Worm (Caenorhabditis elegans) whole organism, late embryonic: ENCODE measurements around the gene ugt-53.

Experiments
- K02D7.2 ChIP-seq: sonication (generic microtip); optimal IDR thresholded peaks from 2 replicates; lab custom pipeline; 2017; ENCODE audit warnings: mild to moderate bottlenecking, missing genetic modification characterization, missing compliant biosample characterization
- ceh-18 ChIP-seq: sonication (generic microtip); optimal IDR thresholded peaks from 2 replicates; lab custom pipeline; 2016; ENCODE audit warnings: missing genetic modification characterization, missing compliant biosample characterization
- ceh-24 ChIP-seq: sonication (generic microtip); optimal IDR thresholded peaks from 2 replicates; lab custom pipeline; 2016; ENCODE audit warnings: mild to moderate bottlenecking, missing genetic modification characterization, missing compliant biosample characterization
- mec-3 ChIP-seq: sonication (generic microtip); optimal IDR thresholded peaks from 2 replicates; lab custom pipeline; 2016; ENCODE audit warnings: borderline replicate concordance, missing genetic modification characterization, missing compliant biosample characterization
- nhr-11 ChIP-seq: fragments of 150-350 bp; optimal IDR thresholded peaks from 2 replicates; lab custom pipeline; 2014; ENCODE audit warnings: missing biosample characterization, missing genetic modification characterization
- pha-2 ChIP-seq: sonication (generic microtip); optimal IDR thresholded peaks from 2 replicates; lab custom pipeline; 2017; ENCODE audit warnings: mild to moderate bottlenecking, missing genetic modification characterization, missing compliant biosample characterization
- syd-9 ChIP-seq: sonication (generic microtip); optimal IDR thresholded peaks from 2 replicates; lab custom pipeline; 2016; ENCODE audit warnings: mild to moderate bottlenecking, missing genetic modification characterization, moderate library complexity, missing compliant biosample characterization
- unc-42 ChIP-seq: sonication (generic microtip); optimal IDR thresholded peaks from 2 replicates; lab custom pipeline; 2016; ENCODE audit warnings: missing genotype, missing genetic modification characterization, missing compliant biosample characterization
- unc-86 ChIP-seq: sonication (generic microtip); optimal IDR thresholded peaks from 2 replicates; lab custom pipeline; 2016; ENCODE audit warnings: missing genetic modification characterization, missing compliant biosample characterization

DNA sequence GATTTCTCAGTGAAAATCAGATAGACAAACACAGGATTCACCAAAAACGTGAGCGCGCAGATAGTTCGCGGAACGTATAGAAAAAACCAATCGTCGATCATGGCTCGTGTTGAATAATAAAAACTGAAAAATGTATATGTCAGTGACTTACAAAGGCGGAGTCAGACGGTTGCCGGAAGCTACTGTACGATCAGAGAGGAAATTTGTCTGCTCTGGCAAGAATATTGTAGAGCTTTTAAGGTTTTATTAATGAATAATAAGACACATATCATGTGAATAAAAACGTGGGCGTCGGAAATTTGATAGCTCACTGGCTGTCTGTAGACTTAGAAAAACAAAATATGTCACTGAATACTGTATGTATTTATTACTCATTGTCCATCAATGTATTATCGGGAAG lies 6.3 kb downstream of the ugt-53 start, which contains the start of gene srj-57:
- TF ChIP-seq nhr-11 (tag; lab: Kevin White, UChicago) (no peak), unc-42 (tag; lab: Kevin White, UChicago) (no peak), mec-3 (no peak), ceh-24 (tag; lab: Kevin White, UChicago) (no peak), syd-9 (tag; lab: Kevin White, UChicago) (no peak), K02D7.2 (no peak), ceh-18 (tag; lab: Kevin White, UChicago) (no peak), pha-2 (tag; lab: Kevin White, UChicago) (no peak), unc-86 (tag; lab: Kevin White, UChicago) (no peak)
